Worm (Caenorhabditis elegans) whole organism, L3 larva: ENCODE results near the gene rpn-3.
A peak's percentile ranks its signal among the peaks of the same experiment; 100 is the strongest.

Source experiments
- R02D3.7 ChIP-seq: fragments of 150-350 bp; optimal IDR thresholded peaks from 2 replicates; lab custom pipeline; 2014; ENCODE audit warnings: missing biosample characterization, missing genetic modification characterization
- ZK546.5 ChIP-seq: sonication (generic microtip); optimal IDR thresholded peaks from 2 replicates; lab custom pipeline; 2017; ENCODE audit warnings: missing biosample characterization, missing genetic modification characterization
- aly-2 ChIP-seq: fragments of 150-350 bp; optimal IDR thresholded peaks from 2 replicates; lab custom pipeline; 2014; ENCODE audit warnings: missing biosample characterization, missing genetic modification characterization
- ama-1 ChIP-seq: fragments of 150-350 bp; optimal IDR thresholded peaks from 2 replicates; lab custom pipeline; 2018
- ceh-16 ChIP-seq: sonication (generic microtip); optimal IDR thresholded peaks from 2 replicates; lab custom pipeline; 2017; ENCODE audit warnings: missing biosample characterization, missing genetic modification characterization
- ceh-28 ChIP-seq: fragments of 150-350 bp; optimal IDR thresholded peaks from 2 replicates; lab custom pipeline; 2014; ENCODE audit warnings: missing biosample characterization, missing genetic modification reagents, missing genetic modification characterization
- ceh-9 ChIP-seq: sonication (generic microtip); optimal IDR thresholded peaks from 2 replicates; lab custom pipeline; 2018; ENCODE audit warnings: missing biosample characterization, missing genetic modification characterization
- daf-12 ChIP-seq: fragments of 150-350 bp; optimal IDR thresholded peaks from 2 replicates; lab custom pipeline; 2014; ENCODE audit warnings: missing biosample characterization, missing genetic modification reagents, missing genetic modification characterization
- egl-27 ChIP-seq: sonication (generic microtip); optimal IDR thresholded peaks from 4 replicates; lab custom pipeline; 2017; ENCODE audit warnings: missing biosample characterization, missing genetic modification reagents, missing genetic modification characterization
- egl-5 ChIP-seq: fragments of 150-350 bp; optimal IDR thresholded peaks from 2 replicates; lab custom pipeline; 2017; ENCODE audit warnings: missing biosample characterization, missing genetic modification reagents, missing genetic modification characterization, inconsistent platforms
- elt-1 ChIP-seq: fragments of 150-350 bp; optimal IDR thresholded peaks from 2 replicates; lab custom pipeline; 2014; ENCODE audit warnings: missing biosample characterization, missing genetic modification characterization
- elt-2 ChIP-seq: sonication (generic microtip); optimal IDR thresholded peaks from 2 replicates; lab custom pipeline; 2016; ENCODE audit warnings: missing genetic modification reagents, mild to moderate bottlenecking, missing genetic modification characterization, missing compliant biosample characterization
- elt-3 ChIP-seq, 3 experiments: fragments of 150-350 bp in 1 of 3; sonication (generic microtip) in 2 of 3; optimal IDR thresholded peaks; 2 replicates in 2 of 3; 4 replicates in 1 of 3; lab custom pipeline; 2014 to 2017; ENCODE audit warnings: missing biosample characterization in 3 of 3, missing genetic modification characterization in 3 of 3
- eor-1 ChIP-seq, 2 experiments: fragments of 150-350 bp; optimal IDR thresholded peaks; 2 replicates each; lab custom pipeline; 2014 to 2018; ENCODE audit warnings: missing biosample characterization in 2 of 2, missing genetic modification characterization in 2 of 2
- fkh-2 ChIP-seq: fragments of 150-350 bp; optimal IDR thresholded peaks from 2 replicates; lab custom pipeline; 2014; ENCODE audit warnings: missing biosample characterization, missing genetic modification reagents, missing genetic modification characterization
- fos-1 ChIP-seq: fragments of 150-350 bp; optimal IDR thresholded peaks from 2 replicates; lab custom pipeline; 2014; ENCODE audit warnings: missing biosample characterization, missing genetic modification characterization
- hmg-11 ChIP-seq: sonication (generic microtip); optimal IDR thresholded peaks from 2 replicates; lab custom pipeline; 2016; ENCODE audit warnings: missing genetic modification characterization, missing compliant biosample characterization
- jun-1 ChIP-seq: fragments of 150-350 bp; optimal IDR thresholded peaks from 2 replicates; lab custom pipeline; 2014; ENCODE audit warnings: missing biosample characterization, missing genetic modification reagents, missing genetic modification characterization
- lin-15B ChIP-seq: fragments of 150-350 bp; optimal IDR thresholded peaks from 2 replicates; lab custom pipeline; 2014; ENCODE audit warnings: missing biosample characterization, missing genetic modification characterization
- lin-39 ChIP-seq: fragments of 150-350 bp; optimal IDR thresholded peaks from 2 replicates; lab custom pipeline; 2018; ENCODE audit warnings: missing biosample characterization, missing genetic modification reagents, missing genetic modification characterization
- lsy-12 ChIP-seq: sonication (generic microtip); optimal IDR thresholded peaks from 2 replicates; lab custom pipeline; 2016; ENCODE audit warnings: mild to moderate bottlenecking, missing genetic modification characterization, missing compliant biosample characterization
- mml-1 ChIP-seq: fragments of 150-350 bp; sonication (generic microtip); optimal IDR thresholded peaks from 3 replicates; lab custom pipeline; 2014; ENCODE audit warnings: missing biosample characterization, missing genetic modification characterization
- nfya-1 ChIP-seq: sonication (generic microtip); optimal IDR thresholded peaks from 2 replicates; lab custom pipeline; 2017; ENCODE audit warnings: missing genetic modification characterization, mild to moderate bottlenecking, missing compliant biosample characterization, antibody characterized with exemption, moderate library complexity; ENCODE audit not compliant: insufficient read depth
- nhr-11 ChIP-seq: fragments of 150-350 bp; optimal IDR thresholded peaks from 2 replicates; lab custom pipeline; 2014; ENCODE audit warnings: missing biosample characterization, missing genetic modification characterization
- nhr-12 ChIP-seq: fragments of 150-350 bp; optimal IDR thresholded peaks from 2 replicates; lab custom pipeline; 2014; ENCODE audit warnings: missing biosample characterization, missing genetic modification characterization
- nhr-23 ChIP-seq: fragments of 150-350 bp; optimal IDR thresholded peaks from 2 replicates; lab custom pipeline; 2014; ENCODE audit warnings: missing biosample characterization, missing genetic modification reagents, missing genetic modification characterization
- nhr-237 ChIP-seq: fragments of 150-350 bp; optimal IDR thresholded peaks from 2 replicates; lab custom pipeline; 2014; ENCODE audit warnings: missing biosample characterization, missing genetic modification characterization
- nhr-25 ChIP-seq: sonication (generic microtip); optimal IDR thresholded peaks from 2 replicates; lab custom pipeline; 2017; ENCODE audit warnings: missing biosample characterization, missing genetic modification characterization
- nhr-28 ChIP-seq: fragments of 150-350 bp; optimal IDR thresholded peaks from 2 replicates; lab custom pipeline; 2014; ENCODE audit warnings: missing biosample characterization, missing genetic modification characterization
- nhr-43 ChIP-seq: sonication (generic microtip); optimal IDR thresholded peaks from 2 replicates; lab custom pipeline; 2016; ENCODE audit warnings: mild to moderate bottlenecking, missing genetic modification characterization, missing compliant biosample characterization; ENCODE audit not compliant: poor library complexity, severe bottlenecking
- nhr-67 ChIP-seq: fragments of 150-350 bp; optimal IDR thresholded peaks from 2 replicates; lab custom pipeline; 2014; ENCODE audit warnings: missing biosample characterization, missing genetic modification characterization
- nhr-76 ChIP-seq: fragments of 150-350 bp; sonication (generic microtip); optimal IDR thresholded peaks from 5 replicates; lab custom pipeline; 2014; ENCODE audit warnings: missing biosample characterization, missing genetic modification characterization
- nhr-77 ChIP-seq: fragments of 150-350 bp; optimal IDR thresholded peaks from 2 replicates; lab custom pipeline; 2014; ENCODE audit warnings: missing biosample characterization, missing genetic modification characterization
- pha-4 ChIP-seq: fragments of 150-350 bp; optimal IDR thresholded peaks from 2 replicates; lab custom pipeline; 2014; ENCODE audit warnings: missing biosample characterization, missing genetic modification reagents, missing genetic modification characterization
- pqm-1 ChIP-seq: fragments of 150-350 bp; optimal IDR thresholded peaks from 2 replicates; lab custom pipeline; 2017; ENCODE audit warnings: missing biosample characterization, missing genetic modification characterization, inconsistent platforms
- sea-2 ChIP-seq: fragments of 150-350 bp; sonication (generic microtip); optimal IDR thresholded peaks from 4 replicates; lab custom pipeline; 2014; ENCODE audit warnings: missing biosample characterization, missing genetic modification reagents, missing genetic modification characterization
- skn-1 ChIP-seq: fragments of 150-350 bp; optimal IDR thresholded peaks from 2 replicates; lab custom pipeline; 2014; ENCODE audit warnings: missing biosample characterization, missing genetic modification characterization
- snpc-4 ChIP-seq: fragments of 150-350 bp; optimal IDR thresholded peaks from 2 replicates; lab custom pipeline; 2014; ENCODE audit warnings: missing biosample characterization, missing genetic modification characterization
- tbx-2 ChIP-seq: sonication (generic microtip); optimal IDR thresholded peaks from 2 replicates; lab custom pipeline; 2016; ENCODE audit warnings: mild to moderate bottlenecking, missing genetic modification characterization, missing compliant biosample characterization
- unc-39 ChIP-seq: sonication (generic microtip); optimal IDR thresholded peaks from 4 replicates; lab custom pipeline; 2017; ENCODE audit warnings: missing biosample characterization, missing genetic modification characterization
- unc-62 ChIP-seq: fragments of 150-350 bp; sonication (generic microtip); optimal IDR thresholded peaks from 4 replicates; lab custom pipeline; 2014; ENCODE audit warnings: missing biosample characterization, missing genetic modification reagents, missing genetic modification characterization
- zag-1 ChIP-seq: fragments of 150-350 bp; optimal IDR thresholded peaks from 2 replicates; lab custom pipeline; 2014; ENCODE audit warnings: missing biosample characterization, missing genetic modification characterization
- ztf-11 ChIP-seq: fragments of 150-350 bp; optimal IDR thresholded peaks from 2 replicates; lab custom pipeline; 2014; ENCODE audit warnings: missing biosample characterization, missing genetic modification characterization
- ztf-4 ChIP-seq: fragments of 150-350 bp; optimal IDR thresholded peaks from 2 replicates; lab custom pipeline; 2014; ENCODE audit warnings: missing biosample characterization, missing genetic modification characterization

Gene rpn-3

DNA sequence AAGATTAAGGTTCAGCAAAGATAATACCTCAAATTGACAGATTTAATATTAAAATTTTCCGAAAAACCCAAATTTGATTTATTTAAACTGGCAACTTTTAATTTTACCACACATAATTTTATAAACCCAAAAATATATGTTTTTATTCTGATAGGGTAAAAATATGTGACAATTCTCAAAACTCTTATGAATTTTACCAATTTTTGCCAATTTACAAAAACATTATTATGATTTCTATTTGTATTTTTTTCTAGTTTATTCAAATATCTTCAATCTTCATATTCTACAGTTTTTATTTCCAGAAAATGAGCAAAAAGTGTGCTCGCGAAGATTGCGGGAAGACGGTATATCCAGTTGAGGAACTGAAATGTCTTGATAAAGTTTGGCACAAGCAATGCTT lies 36.7 kb downstream of the rpn-3 start, which contains the start of gene F42H10.3:
Gene F42H10.3, plus strand, starts transcription at position 301 of the 400 bp plus-strand sequence.
- no peak for TF ChIP-seq nhr-25 (tag; lab: Kevin White, UChicago)

DNA sequence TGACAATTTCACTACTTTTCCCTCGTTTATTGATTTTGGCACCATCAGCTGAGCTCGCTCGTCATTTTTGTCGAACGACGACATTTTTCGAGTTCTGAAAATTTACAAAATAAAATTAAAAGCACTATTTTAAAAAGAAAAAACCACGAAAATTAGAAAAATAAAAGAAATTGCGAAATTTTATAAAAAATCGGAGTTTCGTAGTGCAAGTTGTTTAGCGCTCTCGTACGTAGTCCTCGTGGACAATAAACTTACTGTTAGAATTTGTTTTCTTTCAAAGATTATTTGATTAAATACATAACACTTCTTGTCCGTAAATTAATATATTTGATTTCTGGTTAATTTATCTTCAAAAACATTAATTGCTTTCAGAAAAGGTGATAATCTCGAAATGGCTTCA lies 43.1 kb downstream of the rpn-3 start, which contains the start of the genes ess-2 and F42H10.2:
Gene ess-2, minus strand, starts transcription at position 99 of the 400 bp plus-strand sequence.
Gene F42H10.2, plus strand, starts transcription at position 367 of the 400 bp plus-strand sequence.
- TF ChIP-seq ceh-28 (no peak), nhr-67 (tag; lab: Kevin White, UChicago) (no peak), snpc-4 (tag; lab: Kevin White, UChicago) (peak; percentile 1), unc-39 (tag; lab: Kevin White, UChicago) (no peak), nfya-1 (tag; lab: Kevin White, UChicago) (peak; percentile 67), zag-1 (tag; lab: Kevin White, UChicago) (no peak), nhr-43 (tag; lab: Kevin White, UChicago) (no peak), sea-2 (GFP tag; lab: Kevin White, UChicago) (no peak), elt-2 (tag; lab: Kevin White, UChicago) (no peak), nhr-25 (tag; lab: Kevin White, UChicago) (peak; percentile 15), eor-1 (tag; optimal IDR thresholded peaks at IDR 0.05; lab: Kevin White, UChicago) (no peak), nhr-23 (peak; percentile 50), lin-39 (tag; lab: Kevin White, UChicago) (no peak), jun-1 (no peak), unc-62 (no peak), skn-1 (no peak), nhr-237 (tag; lab: Kevin White, UChicago) (no peak), nhr-11 (no peak), nhr-76 (tag; lab: Kevin White, UChicago) (no peak), ceh-9 (tag; lab: Kevin White, UChicago) (no peak), fos-1 (tag; lab: Kevin White, UChicago) (no peak), hmg-11 (tag; lab: Kevin White, UChicago) (peak; percentile 23), lin-15B (tag; lab: Kevin White, UChicago) (peak; percentile 87), egl-5 (tag; lab: Kevin White, UChicago) (no peak), lsy-12 (no peak), nhr-77 (tag; lab: Kevin White, UChicago) (no peak), elt-3 (tag; optimal IDR thresholded peaks at IDR 0.05; lab: Kevin White, UChicago) (no peak), daf-12 (tag; lab: Kevin White, UChicago) (no peak), ceh-16 (no peak), ama-1 (lab: Kevin White, UChicago) (no peak), pha-4 (tag; lab: Kevin White, UChicago) (peak; percentile 76), aly-2 (tag; lab: Kevin White, UChicago) (no peak), mml-1 (tag; lab: Kevin White, UChicago) (no peak), ZK546.5 (tag; lab: Kevin White, UChicago) (no peak), ztf-11 (no peak), nhr-12 (tag; lab: Kevin White, UChicago) (no peak), nhr-28 (tag; lab: Kevin White, UChicago) (no peak)

DNA sequence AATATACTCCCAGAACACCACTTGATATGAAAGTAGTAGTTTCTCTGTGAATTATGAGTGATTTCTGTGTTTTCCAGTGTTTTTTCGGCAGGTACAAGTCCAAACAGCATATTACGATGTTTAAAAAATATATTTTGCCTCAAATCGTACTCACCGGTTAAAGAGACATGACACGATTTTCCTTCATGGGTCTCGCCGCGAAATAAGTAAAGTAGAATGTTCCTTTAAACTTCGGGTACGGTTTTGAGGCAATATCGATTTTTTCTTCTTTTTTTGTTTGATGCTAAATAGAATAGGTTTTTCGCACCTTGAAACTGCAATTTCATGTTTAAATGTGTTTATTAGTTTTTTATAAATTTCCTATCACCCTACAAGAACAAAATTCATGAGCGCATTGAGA lies 44.8 kb downstream of the rpn-3 start:
- TF ChIP-seq R02D3.7 (tag; lab: Kevin White, UChicago) = no peak
- TF ChIP-seq ceh-16 = no peak
- no peak for TF ChIP-seq pha-4 (tag; lab: Kevin White, UChicago)
- no peak for TF ChIP-seq ZK546.5 (tag; lab: Kevin White, UChicago)
- TF ChIP-seq aly-2 (tag; lab: Kevin White, UChicago) = no peak
- no peak for TF ChIP-seq skn-1
- TF ChIP-seq zag-1 (tag; lab: Kevin White, UChicago) = no peak

DNA sequence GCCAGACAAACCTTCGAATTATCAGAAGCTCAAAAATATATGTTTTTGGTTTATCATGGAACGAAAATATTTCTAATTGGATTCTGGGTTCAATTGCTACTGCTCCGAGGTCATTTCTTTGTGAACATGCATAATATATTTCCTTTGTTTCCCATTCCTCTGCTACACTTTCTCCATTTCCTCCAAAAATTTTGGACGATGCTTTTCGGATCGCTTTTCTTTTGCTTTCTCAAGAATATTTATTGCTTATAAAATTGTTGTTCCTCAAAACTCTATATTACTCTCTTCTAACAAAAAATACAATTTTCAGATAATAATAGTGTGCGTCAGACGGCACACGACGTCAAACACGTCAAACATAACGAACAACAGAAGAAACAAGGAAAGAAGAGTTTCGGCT lies 47.6 kb downstream of the rpn-3 start, which contains the start of gene pac-1:
Gene pac-1, plus strand, starts transcription at position 301 of the 400 bp plus-strand sequence.
- TF ChIP-seq elt-1 = no peak
- no peak for TF ChIP-seq ama-1 (lab: Kevin White, UChicago)
- TF ChIP-seq tbx-2 (tag; lab: Kevin White, UChicago) = no peak
- TF ChIP-seq fkh-2 (tag; lab: Kevin White, UChicago) = no peak
- TF ChIP-seq ceh-9 (tag; lab: Kevin White, UChicago) = no peak
- no peak for TF ChIP-seq fos-1 (tag; lab: Kevin White, UChicago)
- TF ChIP-seq R02D3.7 (tag; lab: Kevin White, UChicago) = no peak
- no peak for TF ChIP-seq pqm-1 (tag; lab: Kevin White, UChicago)
- TF ChIP-seq jun-1 = no peak
- TF ChIP-seq elt-3 (tag; optimal IDR thresholded peaks at IDR 0.05; lab: Kevin White, UChicago) = no peak
- no peak for TF ChIP-seq aly-2 (tag; lab: Kevin White, UChicago)
- TF ChIP-seq lsy-12 = no peak
- no peak for TF ChIP-seq mml-1 (tag; lab: Kevin White, UChicago)
- TF ChIP-seq ztf-4 (tag; lab: Kevin White, UChicago) = no peak
- no peak for TF ChIP-seq nhr-11
- no peak for TF ChIP-seq nhr-23
- no peak for TF ChIP-seq skn-1
- no peak for TF ChIP-seq egl-27
